Fruit fly (Drosophila melanogaster) whole organism, wandering third instar larva: ENCODE measurements around the gene Hr4.
A peak's percentile ranks its signal among the peaks of the same experiment; 100 is the strongest.

ENCODE experiments used
- CG32264 ChIP-seq: fragments of 200-800 bp; sonication (Bioruptor generic); optimal IDR thresholded peaks from 2 replicates; lab custom pipeline; 2016; ENCODE audit warnings: missing biosample characterization, missing genetic modification characterization
- CrebA ChIP-seq: fragments of 200-800 bp; sonication (Bioruptor generic); optimal IDR thresholded peaks from 2 replicates; lab custom pipeline; 2016; ENCODE audit warnings: missing biosample characterization, mild to moderate bottlenecking, missing genetic modification characterization, borderline replicate concordance
- Dfd ChIP-seq: fragments of >200 bp; optimal IDR thresholded peaks from 2 replicates; lab custom pipeline; 2017; ENCODE audit warnings: missing biosample characterization, missing genetic modification characterization
- Dif ChIP-seq: fragments of 200-275, 200-300 bp; sonication (Bioruptor generic); optimal IDR thresholded peaks from 2 replicates; lab custom pipeline; 2018; ENCODE audit warnings: missing biosample characterization, missing genetic modification characterization; ENCODE audit not compliant: partially characterized antibody
- GATAd ChIP-seq: sonication (Bioruptor generic); optimal IDR thresholded peaks from 2 replicates; lab custom pipeline; 2016; ENCODE audit warnings: missing biosample characterization, missing genetic modification characterization
- HLH106 ChIP-seq: fragments of 200-800 bp; optimal IDR thresholded peaks from 3 replicates; lab custom pipeline; 2019; ENCODE audit warnings: missing biosample characterization, mild to moderate bottlenecking, missing genetic modification characterization, moderate library complexity
- Hnf4 ChIP-seq: fragments of 200-800 bp; sonication (Bioruptor generic); optimal IDR thresholded peaks from 2 replicates; lab custom pipeline; 2016; ENCODE audit warnings: missing biosample characterization, mild to moderate bottlenecking, missing genetic modification characterization
- Hr78 ChIP-seq: fragments of >200 bp; optimal IDR thresholded peaks from 2 replicates; lab custom pipeline; 2017; ENCODE audit warnings: missing biosample characterization, missing genetic modification characterization
- Hr83 ChIP-seq: fragments of 200-300 bp; sonication (Bioruptor generic); optimal IDR thresholded peaks from 2 replicates; lab custom pipeline; 2016; ENCODE audit warnings: missing biosample characterization, mild to moderate bottlenecking, missing genetic modification characterization, moderate library complexity; ENCODE audit not compliant: poor library complexity, severe bottlenecking
- Jra ChIP-seq: sonication (Bioruptor generic); optimal IDR thresholded peaks from 2 replicates; lab custom pipeline; 2016; ENCODE audit warnings: missing biosample characterization, missing genetic modification characterization
- Mio ChIP-seq: sonication (Bioruptor generic); optimal IDR thresholded peaks from 2 replicates; lab custom pipeline; 2016; ENCODE audit warnings: missing biosample characterization, missing genetic modification characterization
- Myc ChIP-seq: fragments of >200 bp; optimal IDR thresholded peaks from 2 replicates; lab custom pipeline; 2017
- N ChIP-seq: fragments of >200 bp; optimal IDR thresholded peaks from 2 replicates; lab custom pipeline; 2018; ENCODE audit warnings: missing biosample characterization, missing external identifiers, missing genetic modification characterization
- OdsH ChIP-seq: fragments of 200-800 bp; sonication (Bioruptor generic); optimal IDR thresholded peaks from 2 replicates; lab custom pipeline; 2016; ENCODE audit warnings: missing biosample characterization, mild to moderate bottlenecking, missing genetic modification characterization
- Rel ChIP-seq, 2 experiments: fragments of 200-800 bp; sonication (Bioruptor generic) in 1 of 2; optimal IDR thresholded peaks; 2 replicates in 1 of 2; 3 replicates in 1 of 2; lab custom pipeline; 2016 to 2019; ENCODE audit warnings: mild to moderate bottlenecking in 2 of 2, missing biosample characterization in 2 of 2, missing genetic modification characterization in 2 of 2, moderate library complexity in 1 of 2
- Sp1 ChIP-seq: fragments of 200-800 bp; sonication (Bioruptor generic); optimal IDR thresholded peaks from 3 replicates; lab custom pipeline; 2019; ENCODE audit warnings: missing biosample characterization, mild to moderate bottlenecking, missing genetic modification characterization, moderate library complexity
- Vsx2 ChIP-seq: fragments of 200-300, 225-300 bp; sonication (Bioruptor generic); optimal IDR thresholded peaks from 2 replicates; lab custom pipeline; 2018; ENCODE audit warnings: missing biosample characterization, missing genetic modification characterization; ENCODE audit not compliant: partially characterized antibody
- br ChIP-seq: fragments of 200-800 bp; sonication (Bioruptor generic); optimal IDR thresholded peaks from 2 replicates; lab custom pipeline; 2016; ENCODE audit warnings: missing biosample characterization, missing genetic modification characterization
- brk ChIP-seq: fragments of 200-800 bp; sonication (Bioruptor generic); optimal IDR thresholded peaks from 2 replicates; lab custom pipeline; 2016; ENCODE audit warnings: missing biosample characterization, mild to moderate bottlenecking, missing genetic modification characterization
- dl ChIP-seq, 2 experiments: fragments of 175-275, 200-275 bp in 1 of 2; fragments of 200-275 bp in 1 of 2; sonication (Bioruptor generic); optimal IDR thresholded peaks; lab custom pipeline; 2018; ENCODE audit warnings: mild to moderate bottlenecking in 2 of 2, missing biosample characterization in 2 of 2, missing genetic modification characterization in 2 of 2, moderate library complexity in 2 of 2; ENCODE audit not compliant: partially characterized antibody in 2 of 2, insufficient read depth in 1 of 2
- dmrt93B ChIP-seq: fragments of 200-800 bp; sonication (Bioruptor generic); optimal IDR thresholded peaks from 2 replicates; lab custom pipeline; 2018; ENCODE audit warnings: missing biosample characterization, mild to moderate bottlenecking, missing genetic modification characterization
- dsf ChIP-seq: sonication (Bioruptor generic); optimal IDR thresholded peaks from 2 replicates; lab custom pipeline; 2016; ENCODE audit warnings: missing biosample characterization, missing genetic modification characterization, borderline replicate concordance
- ey ChIP-seq: fragments of 200-800 bp; sonication (Bioruptor generic); optimal IDR thresholded peaks from 2 replicates; lab custom pipeline; 2016; ENCODE audit warnings: missing biosample characterization, missing genetic modification characterization
- h ChIP-seq: fragments of 200-800 bp; sonication (Bioruptor generic); optimal IDR thresholded peaks from 3 replicates; lab custom pipeline; 2016; ENCODE audit warnings: missing biosample characterization, mild to moderate bottlenecking, missing genetic modification characterization
- jim ChIP-seq: fragments of 175-275, 200-325 bp; sonication (Bioruptor generic); optimal IDR thresholded peaks from 2 replicates; lab custom pipeline; 2016; ENCODE audit warnings: missing biosample characterization, mild to moderate bottlenecking, missing genetic modification characterization
- pan ChIP-seq: fragments of >200 bp; optimal IDR thresholded peaks from 2 replicates; lab custom pipeline; 2017
- psq ChIP-seq: fragments of 200-800 bp; sonication (Bioruptor generic); optimal IDR thresholded peaks from 3 replicates; lab custom pipeline; 2017; ENCODE audit warnings: missing biosample characterization, mild to moderate bottlenecking, missing genetic modification characterization, moderate library complexity
- rgr ChIP-seq: fragments of 200-800 bp; sonication (Bioruptor generic); optimal IDR thresholded peaks from 3 replicates; lab custom pipeline; 2016; ENCODE audit warnings: missing biosample characterization, mild to moderate bottlenecking, missing genetic modification characterization
- sage ChIP-seq: fragments of 200-800 bp; sonication (Bioruptor generic); optimal IDR thresholded peaks from 2 replicates; lab custom pipeline; 2016; ENCODE audit warnings: missing biosample characterization, mild to moderate bottlenecking, missing genetic modification characterization
- sv ChIP-seq: fragments of 200-800 bp; sonication (Bioruptor generic); optimal IDR thresholded peaks from 3 replicates; lab custom pipeline; 2016; ENCODE audit warnings: missing biosample characterization, missing genetic modification characterization
- tai ChIP-seq: sonication (Bioruptor generic); optimal IDR thresholded peaks from 2 replicates; lab custom pipeline; 2016; ENCODE audit warnings: missing biosample characterization, missing genetic modification characterization
- woc ChIP-seq: sonication (Bioruptor generic); optimal IDR thresholded peaks from 2 replicates; lab custom pipeline; 2016; ENCODE audit warnings: missing biosample characterization, mild to moderate bottlenecking, missing genetic modification characterization

Hr4 gene

DNA sequence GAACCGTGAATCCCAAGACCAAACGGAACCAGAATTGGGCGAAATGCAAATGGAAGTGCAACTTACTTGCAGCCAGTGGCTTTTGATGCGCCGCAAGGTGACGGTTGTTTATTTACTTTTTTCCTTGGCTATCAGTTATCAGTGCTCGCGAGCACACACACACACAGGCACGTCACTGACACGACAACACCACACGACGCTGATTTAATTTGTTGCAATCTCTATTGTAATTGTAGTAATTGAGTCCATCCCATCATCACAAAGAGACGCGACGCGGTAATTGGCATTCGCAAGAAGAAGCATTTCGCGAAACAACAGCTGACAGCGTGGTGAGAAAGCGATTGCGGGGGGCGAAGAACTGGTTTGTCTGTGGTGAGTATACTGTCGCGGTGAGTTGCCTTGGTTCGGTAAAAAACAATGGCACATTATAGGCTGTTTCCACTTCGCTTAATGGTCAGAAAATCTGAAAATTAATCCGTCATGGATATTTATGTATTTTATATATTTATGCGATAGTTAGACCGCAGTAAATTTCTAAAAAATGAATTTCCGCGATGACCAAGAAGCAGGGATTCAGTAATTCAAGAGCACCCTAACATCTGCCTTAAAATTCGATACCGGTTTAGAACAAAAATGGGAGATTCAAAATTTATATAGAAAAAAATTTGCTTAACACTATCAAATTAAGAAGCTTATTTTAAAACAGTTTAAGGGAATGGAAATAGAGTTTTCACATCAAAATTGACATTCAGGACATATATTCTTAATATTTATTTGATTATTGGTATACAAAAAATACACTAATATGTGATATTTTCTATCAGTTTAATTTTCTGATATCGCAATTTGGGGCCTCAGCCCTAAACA, 100.5 kb downstream of the Hr4 start, which contains the start of the genes Actn and usp (continued):
- TF ChIP-seq HLH106 (tag; lab: Kevin White, UChicago) (peak; percentile 46), dmrt93B (GFP tag; lab: Kevin White, UChicago) (no peak), dsf (GFP tag; lab: Kevin White, UChicago) (no peak), dl (GFP tag; optimal IDR thresholded peaks at IDR 0.05; lab: Kevin White, UChicago; ENCODE audit: insufficient read depth in 1 of 2, partially characterized antibody in 2 of 2) (no peak), tai (GFP tag; lab: Kevin White, UChicago) (no peak), CrebA (GFP tag; lab: Kevin White, UChicago) (no peak)

DNA sequence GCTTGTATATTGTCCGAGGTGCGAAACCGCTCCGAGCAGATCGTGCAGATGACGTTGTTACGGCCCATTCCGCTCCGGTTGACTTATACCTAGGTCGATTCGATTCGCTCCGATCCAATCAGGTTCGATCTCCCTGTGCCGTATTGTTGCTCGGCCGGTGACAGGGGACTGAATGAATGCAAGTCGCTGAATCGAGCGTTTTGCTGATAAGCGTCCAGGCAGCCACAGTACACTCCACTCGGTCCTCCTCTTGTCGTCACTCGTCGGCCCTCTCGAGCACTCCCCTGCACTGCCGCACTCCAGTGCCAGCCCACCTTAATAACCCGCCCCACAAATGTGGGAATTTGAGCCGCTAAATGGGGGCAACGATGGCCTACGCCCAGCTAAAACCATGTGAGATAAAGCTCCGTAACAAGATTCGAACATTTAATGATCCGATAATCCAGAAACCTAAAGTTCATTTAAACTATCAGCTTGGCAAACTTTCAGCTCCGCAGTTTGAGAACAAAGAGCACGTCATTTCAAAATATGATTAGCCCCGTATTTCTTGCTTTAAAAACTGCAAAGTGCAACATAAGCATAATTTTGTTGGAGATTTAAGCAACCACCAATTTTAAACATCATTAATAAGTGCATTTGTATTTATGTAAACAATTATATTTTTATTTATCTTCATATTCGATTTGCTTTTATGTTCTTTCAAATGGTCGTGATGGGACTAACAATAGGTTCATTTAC, 102.1 kb downstream of the Hr4 start, which contains the start of gene CG4325:
TSS of gene CG4325 (minus strand) at position 159 of the 738 bp plus-strand sequence.
- TF ChIP-seq Sp1 (GFP tag; lab: Kevin White, UChicago) (no peak), Jra (no peak), br (GFP tag; lab: Kevin White, UChicago) (peak; percentile 0), Hnf4 (GFP tag; lab: Kevin White, UChicago) (no peak), Dfd (GFP tag; lab: Kevin White, UChicago) (no peak), Dif (peak; percentile 37), sage (GFP tag; lab: Kevin White, UChicago) (no peak)
- TF ChIP-seq, all 38 proteins: peak for 2

DNA sequence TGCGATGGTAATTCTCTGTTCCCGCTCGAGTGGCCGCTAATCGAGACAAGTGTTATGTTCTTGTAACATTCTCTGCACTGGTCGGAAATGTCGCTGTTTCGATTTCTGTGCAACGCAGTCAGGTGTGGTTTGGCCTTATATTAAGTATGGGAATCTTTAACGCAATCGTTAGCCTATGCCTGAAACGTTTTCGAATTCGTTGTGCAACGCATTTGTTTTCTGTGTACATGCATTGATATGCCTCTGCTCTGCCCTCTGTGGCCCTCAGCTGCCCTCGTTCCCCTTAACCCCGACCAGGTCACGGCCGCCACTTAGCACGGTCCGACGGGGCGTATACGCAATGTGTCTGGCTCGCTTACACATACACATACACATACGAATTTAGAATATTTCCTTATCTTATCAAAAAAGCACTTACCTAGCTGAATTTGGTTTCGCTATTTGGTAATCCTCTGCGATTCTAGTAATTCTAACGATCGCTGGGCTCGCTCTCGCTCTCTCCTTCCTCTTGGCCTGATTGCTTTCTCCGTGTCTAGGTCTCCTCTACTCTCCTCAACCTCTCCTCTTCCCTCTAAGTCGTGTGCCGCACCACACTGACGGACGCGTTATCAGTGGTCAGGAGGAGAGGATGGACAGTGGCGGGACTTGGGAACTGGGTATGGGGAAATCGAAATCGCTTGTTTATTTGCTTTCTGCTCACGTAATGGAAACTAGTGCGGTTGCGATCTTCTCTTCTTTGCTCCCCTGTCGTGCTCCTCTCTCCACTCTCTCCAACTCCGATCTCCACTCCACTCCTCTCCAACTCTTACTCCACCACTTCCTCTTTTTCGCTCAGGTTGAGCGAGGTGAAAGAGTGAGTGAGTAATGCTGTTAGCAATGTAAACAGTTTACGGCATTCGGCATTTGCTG, 107.3 kb downstream of the Hr4 start:
- TF ChIP-seq N (no peak), Hr83 (GFP tag; lab: Kevin White, UChicago) (no peak), pan (lab: Kevin White, UChicago) (no peak), Dfd (GFP tag; lab: Kevin White, UChicago) (no peak), h (peak; percentile 67), ey (GFP tag; lab: Kevin White, UChicago) (no peak), brk (GFP tag; lab: Kevin White, UChicago) (no peak), Jra (no peak), Rel (GFP tag; optimal IDR thresholded peaks at IDR 0.05; lab: Kevin White, UChicago) (no peak), Rel (tag; optimal IDR thresholded peaks at IDR 0.05; lab: Kevin White, UChicago) (no peak), Hr78 (GFP tag; lab: Kevin White, UChicago) (no peak), Mio (no peak), rgr (GFP tag; lab: Kevin White, UChicago) (no peak), CrebA (GFP tag; lab: Kevin White, UChicago) (no peak), HLH106 (tag; lab: Kevin White, UChicago) (peak; percentile 11), br (GFP tag; lab: Kevin White, UChicago) (peak; percentile 75), sage (GFP tag; lab: Kevin White, UChicago) (no peak)

DNA sequence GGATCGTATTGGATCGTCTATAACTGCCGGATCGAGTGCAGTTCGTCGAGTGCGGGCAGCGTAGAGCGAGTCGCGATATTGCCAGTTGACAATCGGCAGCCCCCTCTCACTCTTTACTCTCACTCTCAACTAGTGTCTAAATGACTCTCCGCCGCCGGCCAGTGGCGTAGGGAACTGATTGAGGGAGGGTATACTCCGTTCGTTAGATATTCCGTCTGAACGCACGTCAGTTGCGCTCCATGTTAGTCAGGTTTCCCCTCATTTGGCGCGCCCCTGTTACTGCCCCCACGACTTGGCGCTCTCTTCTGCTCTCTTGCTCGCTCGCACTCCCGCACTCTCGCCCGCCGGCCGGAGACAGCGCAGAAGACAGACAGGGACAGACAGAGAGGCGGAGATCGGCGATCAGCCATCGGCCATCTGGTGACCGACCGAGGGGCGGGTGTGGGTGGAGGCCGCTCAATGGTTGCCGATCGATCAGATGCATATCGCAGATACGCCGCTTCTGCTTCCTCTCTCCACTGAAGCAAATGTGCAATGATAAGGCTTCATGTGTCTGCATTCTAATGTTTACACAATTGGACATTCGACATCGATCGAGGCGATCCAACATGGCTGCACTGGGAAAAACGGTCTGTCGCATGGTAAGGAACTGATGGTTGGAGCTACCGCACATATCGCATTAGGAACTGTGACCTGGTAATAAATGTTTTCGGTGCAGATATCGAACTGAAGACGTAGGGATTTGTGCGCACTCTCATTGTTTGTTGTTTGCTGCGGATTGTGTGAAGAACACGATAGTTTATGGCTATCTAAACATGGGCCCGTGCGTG, 108.5 kb downstream of the Hr4 start, which contains the start of gene moody:
TSS of gene moody (minus strand) at position 51 of the 830 bp plus-strand sequence.
- TF ChIP-seq Sp1 (GFP tag; lab: Kevin White, UChicago) (peak; percentile 94), Dfd (GFP tag; lab: Kevin White, UChicago) (no peak), brk (GFP tag; lab: Kevin White, UChicago) (no peak), CG32264 (GFP tag; lab: Kevin White, UChicago) (peak; percentile 86), rgr (GFP tag; lab: Kevin White, UChicago) (peak; percentile 97), Vsx2 (GFP tag; lab: Kevin White, UChicago) (no peak), OdsH (GFP tag; lab: Kevin White, UChicago) (peak; percentile 96), GATAd (GFP tag; lab: Kevin White, UChicago) (peak; percentile 56), ey (GFP tag; lab: Kevin White, UChicago) (peak; percentile 97), CrebA (GFP tag; lab: Kevin White, UChicago) (no peak), HLH106 (tag; lab: Kevin White, UChicago) (peak; percentile 95), Jra (peak; percentile 90), sage (GFP tag; lab: Kevin White, UChicago) (peak; percentile 84), psq (peak; percentile 87), Rel (GFP tag; optimal IDR thresholded peaks at IDR 0.05; lab: Kevin White, UChicago) (peak; percentile 75), Rel (tag; optimal IDR thresholded peaks at IDR 0.05; lab: Kevin White, UChicago) (peak; percentile 84), N (no peak), Myc (no peak), h (peak; percentile 98), Hr83 (GFP tag; lab: Kevin White, UChicago) (peak; percentile 98), tai (GFP tag; lab: Kevin White, UChicago) (no peak), woc (GFP tag; lab: Kevin White, UChicago) (peak; percentile 90), sv (peak; percentile 93), jim (GFP tag; lab: Kevin White, UChicago) (peak; percentile 37), Dif (peak; percentile 76), dsf (GFP tag; lab: Kevin White, UChicago) (peak; percentile 79), pan (lab: Kevin White, UChicago) (no peak)
